Fruit fly (Drosophila melanogaster): ENCODE results near the gene Nup93-2.
A peak's percentile ranks its signal among the peaks of the same experiment; 100 is the strongest.

Gene Nup93-2

DNA sequence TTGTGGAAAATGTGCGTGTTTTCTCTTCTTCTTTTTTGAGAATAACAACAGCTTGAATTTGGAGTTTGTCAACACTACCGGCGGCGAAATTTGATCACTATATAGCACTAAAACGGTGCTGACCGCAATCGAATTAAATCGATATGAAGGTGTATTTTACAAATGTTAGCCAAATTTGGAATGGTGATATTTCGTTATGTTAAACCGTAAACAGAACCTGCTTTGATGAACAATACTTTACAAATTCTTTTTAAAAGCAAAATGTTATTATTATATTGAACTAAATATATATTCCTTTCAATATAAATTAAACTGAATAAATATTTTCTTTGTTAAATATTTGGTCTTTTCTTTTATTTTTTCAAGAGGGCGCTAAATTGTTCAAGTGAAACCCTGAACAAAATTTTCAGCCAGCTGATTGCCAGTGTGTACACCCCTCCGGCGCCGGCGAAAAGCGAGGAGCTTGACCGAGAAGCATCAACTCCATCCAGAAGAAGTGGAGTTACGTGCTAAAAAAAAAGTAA lies 12.1 kb downstream of the Nup93-2 start, which contains the start of the genes Rrp6, CG33331 and CG33332 (continued):
- peak; percentile 80 for TF ChIP-seq sug (tag; optimal IDR thresholded peaks at IDR 0.05)
- no peak for TF ChIP-seq CG8478 (optimal IDR thresholded peaks at IDR 0.05)
- peak; percentile 57 for TF ChIP-seq BEAF-32 (GFP tag; optimal IDR thresholded peaks at IDR 0.05)
- TF ChIP-seq CG7556 (GFP tag; optimal IDR thresholded peaks at IDR 0.05), result peak; percentile 68
- TF ChIP-seq HLHmδ (GFP tag; optimal IDR thresholded peaks at IDR 0.05), result no peak
- TF ChIP-seq z (GFP tag; IDR thresholded peaks at IDR 0.05), result no peak
- no peak for TF ChIP-seq CG12769 (tag; optimal IDR thresholded peaks at IDR 0.05)
- peak; percentile 64 for TF ChIP-seq D19A (tag; optimal IDR thresholded peaks at IDR 0.05)
- TF ChIP-seq CG12299 (tag; optimal IDR thresholded peaks at IDR 0.05), result peak; percentile 58
- TF ChIP-seq jigr1 (GFP tag; IDR thresholded peaks at IDR 0.05), result no peak
- no peak for TF ChIP-seq sqz (GFP tag; optimal IDR thresholded peaks at IDR 0.05)
- TF ChIP-seq abd-A (tag; optimal IDR thresholded peaks at IDR 0.05), result no peak
- TF ChIP-seq ap (GFP tag; IDR thresholded peaks at IDR 0.05), result no peak
- peak; percentile 79 for TF ChIP-seq lilli (GFP tag; optimal IDR thresholded peaks at IDR 0.05)
- no peak; the same call in 1 of the 2 replicates for TF ChIP-seq klu (GFP tag; IDR thresholded peaks at IDR 0.05)
- peak; percentile 80 for TF ChIP-seq CG3847 (GFP tag; IDR thresholded peaks at IDR 0.05)
- peak in 1 of 3 experiments; percentile 69 for TF ChIP-seq lola (GFP tag; optimal IDR thresholded peaks at IDR 0.05)
- peak; percentile 12 for TF ChIP-seq Lhr (GFP tag; optimal IDR thresholded peaks at IDR 0.05)
- TF ChIP-seq jumu (GFP tag; optimal IDR thresholded peaks at IDR 0.05), result peak; percentile 47
- TF ChIP-seq caup (GFP tag; optimal IDR thresholded peaks at IDR 0.05; ENCODE audit: severe bottlenecking), result peak; percentile 71
- peak; percentile 77 for TF ChIP-seq CG6689 (GFP tag; IDR thresholded peaks at IDR 0.05)
- TF ChIP-seq CG14667 (GFP tag; IDR thresholded peaks at IDR 0.05), result peak; percentile 40; the same call in 1 of the 2 replicates
- TF ChIP-seq CG14014 (GFP tag; IDR thresholded peaks at IDR 0.05), result 0 out of 2 replicates have a peak, but pooled peaks have one; percentile 23
- TF ChIP-seq HmgZ (tag; optimal IDR thresholded peaks at IDR 0.05), result peak; percentile 45
- TF ChIP-seq Blimp-1 (GFP tag; optimal IDR thresholded peaks at IDR 0.05), result no peak
- TF ChIP-seq ftz-f1 (GFP tag; optimal IDR thresholded peaks at IDR 0.05), result no peak
- no peak for TF ChIP-seq B-H1 (GFP tag; IDR thresholded peaks at IDR 0.05)
- peak; percentile 75 for TF ChIP-seq Ets97D (GFP tag; optimal IDR thresholded peaks at IDR 0.05)
- peak; percentile 32; the same call in 1 of the 2 replicates for TF ChIP-seq chm (GFP tag; IDR thresholded peaks at IDR 0.05)
- no peak for TF ChIP-seq Rx (GFP tag; IDR thresholded peaks at IDR 0.05)
- TF ChIP-seq sisA (GFP tag; IDR thresholded peaks at IDR 0.05), result 0 out of 2 replicates have a peak, but pooled peaks have one; percentile 18
- TF ChIP-seq CG13624 (GFP tag; optimal IDR thresholded peaks at IDR 0.05), result peak; percentile 51
- TF ChIP-seq CG3407 (GFP tag; optimal IDR thresholded peaks at IDR 0.05), result no peak
- TF ChIP-seq Aef1 (GFP tag; IDR thresholded peaks at IDR 0.05), result peak; percentile 67
- TF ChIP-seq CG10147 (GFP tag; optimal IDR thresholded peaks at IDR 0.05), result peak; percentile 63
- peak; percentile 79 for TF ChIP-seq slbo (GFP tag; IDR thresholded peaks at IDR 0.05)
- no peak for TF ChIP-seq fd102C (GFP tag; optimal IDR thresholded peaks at IDR 0.05)
- peak; percentile 69 for TF ChIP-seq CG1603 (tag; optimal IDR thresholded peaks at IDR 0.05)
- 0 out of 3 replicates have a peak, but pooled peaks have one; percentile 44 for TF ChIP-seq hb (GFP tag; IDR thresholded peaks at IDR 0.05; ENCODE audit: partially characterized antibody)
- no peak for TF ChIP-seq CG31365 (tag; optimal IDR thresholded peaks at IDR 0.05)
- TF ChIP-seq Oaz (GFP tag; IDR thresholded peaks at IDR 0.05), result no peak
- TF ChIP-seq ro (GFP tag; IDR thresholded peaks at IDR 0.05), result no peak
- peak; percentile 60 for TF ChIP-seq slou (GFP tag; optimal IDR thresholded peaks at IDR 0.05)
- TF ChIP-seq mirr (GFP tag; optimal IDR thresholded peaks at IDR 0.05), result peak; percentile 20
- no peak for TF ChIP-seq pan (optimal IDR thresholded peaks at IDR 0.05)
- TF ChIP-seq pan (GFP tag; optimal IDR thresholded peaks at IDR 0.05 in 1 of 2, IDR thresholded peaks at IDR 0.05 in 1 of 2), result peak in 1 of 2 experiments; percentile 56
- TF ChIP-seq CG15073 (GFP tag; optimal IDR thresholded peaks at IDR 0.05), result no peak
- TF ChIP-seq CG11695 (GFP tag; IDR thresholded peaks at IDR 0.05), result peak; percentile 64; the same call in 2 of the 3 replicates
- TF ChIP-seq CG3065 (GFP tag; optimal IDR thresholded peaks at IDR 0.05), result peak; percentile 36
- peak; percentile 61 for TF ChIP-seq CG11085 (GFP tag; IDR thresholded peaks at IDR 0.05)
- TF ChIP-seq CG1602 (GFP tag; optimal IDR thresholded peaks at IDR 0.05), result peak; percentile 63

Data from whole organism, embryonic.